Worm (Caenorhabditis elegans): ENCODE data around the gene lyst-1.
A peak's percentile ranks its signal among the peaks of the same experiment; 100 is the strongest.

Gene lyst-1

DNA sequence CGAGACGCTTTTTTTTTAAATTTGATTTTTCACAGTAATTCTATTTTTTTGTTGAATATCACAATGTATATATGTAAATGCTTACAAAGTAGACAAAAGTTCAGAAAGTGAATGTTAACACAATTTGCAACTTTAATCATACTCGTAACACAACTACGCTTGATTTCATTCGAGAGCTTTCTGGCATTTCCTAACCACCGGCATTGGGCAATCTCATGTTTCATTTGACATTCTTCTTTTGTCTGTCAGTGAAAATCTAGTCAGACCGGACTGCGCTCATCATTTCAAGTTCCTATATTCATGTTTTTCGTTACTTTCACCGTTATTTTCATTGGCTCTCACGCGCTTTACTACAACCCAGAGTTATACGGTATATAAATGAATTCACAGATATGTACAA is 29.7 kb downstream of the lyst-1 start, which contains the start of gene lgc-14:
Gene lgc-14, plus strand, starts transcription at position 301 of the 400 bp plus-strand sequence.
- TF ChIP-seq W03F9.2 (tag; optimal IDR thresholded peaks at IDR 0.05) (no peak), dao-5 (tag; optimal IDR thresholded peaks at IDR 0.05) (no peak), him-1 (tag; optimal IDR thresholded peaks at IDR 0.05) (no peak)

DNA sequence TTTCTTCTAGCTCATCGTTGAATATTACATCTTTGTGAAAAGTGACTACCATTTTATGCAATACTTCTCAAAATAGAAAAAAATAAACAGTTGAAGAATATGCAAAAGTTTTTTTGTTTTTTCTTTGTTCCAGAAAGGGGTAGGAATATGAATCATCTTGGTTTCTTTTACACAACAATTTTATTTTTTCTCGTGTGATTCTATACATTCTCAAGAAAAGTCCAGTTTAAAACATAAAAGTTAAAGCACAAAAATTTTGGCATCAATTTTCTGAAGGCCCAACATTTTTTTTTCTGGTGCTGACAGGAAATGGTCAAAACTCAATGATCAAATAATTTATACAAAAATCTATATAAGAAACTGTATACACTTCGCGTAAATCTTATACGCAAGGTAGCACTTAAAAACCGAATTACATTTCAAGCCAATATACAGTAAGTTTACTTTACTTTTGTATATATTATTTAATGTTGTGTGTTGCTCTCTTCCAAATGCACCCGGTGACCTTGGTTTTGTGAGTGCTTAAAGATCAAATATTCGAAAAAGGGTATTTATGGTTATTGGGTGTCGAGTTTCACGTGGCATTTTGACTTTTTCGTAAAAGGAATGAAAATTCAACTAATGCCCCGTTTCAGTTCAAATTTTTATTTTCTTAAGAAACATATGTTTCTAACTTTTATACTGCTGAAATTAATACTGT is 32.3 kb downstream of the lyst-1 start, which contains the start of the genes W03G11.2 and lgc-13:
Gene W03G11.2, minus strand, starts transcription at position 101 of the 700 bp plus-strand sequence.
Gene lgc-13, plus strand, starts transcription at position 650 of the 700 bp plus-strand sequence.
- TF ChIP-seq W03F9.2 (tag; optimal IDR thresholded peaks at IDR 0.05): no peak
- TF ChIP-seq him-1 (tag; optimal IDR thresholded peaks at IDR 0.05): no peak
- TF ChIP-seq dao-5 (tag; optimal IDR thresholded peaks at IDR 0.05): no peak

DNA sequence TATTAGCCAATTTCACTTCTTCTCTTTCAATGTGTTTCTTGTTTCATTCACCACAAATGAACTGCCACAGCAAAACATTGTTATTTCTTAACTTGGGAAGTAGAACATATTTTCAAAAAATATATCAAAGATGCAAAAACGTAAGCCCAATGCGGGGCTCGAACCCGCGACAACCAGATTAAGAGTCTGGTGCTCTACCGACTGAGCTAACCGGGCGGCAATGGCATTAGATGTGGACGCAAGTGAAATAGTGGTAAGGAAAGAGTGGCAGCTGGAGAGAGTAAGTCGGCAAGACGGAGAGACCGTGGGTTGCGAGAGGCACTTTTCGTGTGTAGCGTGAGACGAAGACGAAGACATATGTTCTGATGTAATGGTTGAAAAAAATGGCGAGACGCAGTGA is 34.9 kb downstream of the lyst-1 start:
- TF ChIP-seq him-1 (tag; optimal IDR thresholded peaks at IDR 0.05) (peak; percentile 89), W03F9.2 (tag; optimal IDR thresholded peaks at IDR 0.05) (peak; percentile 8), dao-5 (tag; optimal IDR thresholded peaks at IDR 0.05) (peak; percentile 56)

DNA sequence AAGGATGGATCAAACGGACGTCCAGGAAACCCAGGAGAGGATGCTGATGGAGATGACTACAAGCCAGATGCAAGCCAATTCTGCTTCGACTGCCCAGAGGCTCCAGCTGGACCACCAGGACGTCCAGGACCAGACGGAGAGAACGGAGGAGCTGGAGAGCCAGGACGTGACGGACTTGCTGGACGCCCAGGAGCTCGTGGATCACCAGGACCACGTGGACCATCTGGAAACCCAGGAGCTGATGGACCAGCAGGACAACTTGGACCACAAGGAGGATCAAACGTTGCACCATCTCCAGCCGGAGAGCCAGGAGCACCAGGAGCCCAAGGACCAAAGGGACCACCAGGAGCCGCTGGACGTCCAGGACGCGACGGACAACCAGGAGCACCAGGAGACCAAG is 35.5 kb downstream of the lyst-1 start:
- TF ChIP-seq W03F9.2 (tag; optimal IDR thresholded peaks at IDR 0.05) (no peak), dao-5 (tag; optimal IDR thresholded peaks at IDR 0.05) (no peak), him-1 (tag; optimal IDR thresholded peaks at IDR 0.05) (no peak)

DNA sequence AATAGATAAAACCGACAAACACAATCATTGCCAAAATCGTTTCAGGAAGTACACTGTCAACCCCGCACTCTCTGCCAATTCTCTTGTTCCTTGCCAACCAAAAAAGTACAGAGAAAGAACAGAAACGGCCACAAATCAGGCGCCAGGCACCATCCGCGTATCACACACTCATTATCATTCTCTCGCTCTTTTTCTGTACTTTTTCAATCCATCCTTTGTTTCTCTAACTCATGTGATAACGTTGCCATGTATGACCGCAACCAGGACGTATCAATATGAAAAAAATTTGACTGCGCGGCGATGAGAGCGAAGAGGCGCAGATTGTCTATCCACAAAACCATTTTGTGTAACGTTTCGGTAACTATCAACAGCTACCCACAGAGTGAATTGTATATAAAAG is 36.3 kb downstream of the lyst-1 start, which contains the start of gene col-181:
Gene col-181, plus strand, starts transcription at position 301 of the 400 bp plus-strand sequence.
- no peak for TF ChIP-seq dao-5 (tag; optimal IDR thresholded peaks at IDR 0.05)
- TF ChIP-seq W03F9.2 (tag; optimal IDR thresholded peaks at IDR 0.05): no peak
- TF ChIP-seq him-1 (tag; optimal IDR thresholded peaks at IDR 0.05): no peak

DNA sequence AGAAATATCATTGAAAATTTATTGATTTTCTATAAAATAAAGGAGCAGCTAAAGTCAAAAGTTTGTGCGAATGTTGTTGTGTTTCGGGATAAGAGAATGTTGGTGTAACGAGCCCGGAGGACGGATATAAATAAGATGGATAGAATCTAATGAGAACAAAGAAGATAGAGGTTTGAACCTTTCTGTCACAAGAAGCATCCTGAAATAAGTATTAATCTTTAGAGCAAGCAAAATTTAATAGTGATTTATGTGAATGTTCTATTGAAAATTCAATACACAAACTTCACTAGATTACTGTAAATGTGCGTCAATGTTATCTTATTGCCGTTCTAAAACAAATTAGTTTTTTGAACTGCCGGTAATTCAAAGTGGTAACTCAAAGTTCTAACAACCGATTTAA is 37.2 kb downstream of the lyst-1 start, which contains the start of gene W03G11.3:
Gene W03G11.3, minus strand, starts transcription at position 101 of the 400 bp plus-strand sequence.
- TF ChIP-seq W03F9.2 (tag; optimal IDR thresholded peaks at IDR 0.05): no peak
- TF ChIP-seq dao-5 (tag; optimal IDR thresholded peaks at IDR 0.05): no peak
- no peak for TF ChIP-seq him-1 (tag; optimal IDR thresholded peaks at IDR 0.05)

DNA sequence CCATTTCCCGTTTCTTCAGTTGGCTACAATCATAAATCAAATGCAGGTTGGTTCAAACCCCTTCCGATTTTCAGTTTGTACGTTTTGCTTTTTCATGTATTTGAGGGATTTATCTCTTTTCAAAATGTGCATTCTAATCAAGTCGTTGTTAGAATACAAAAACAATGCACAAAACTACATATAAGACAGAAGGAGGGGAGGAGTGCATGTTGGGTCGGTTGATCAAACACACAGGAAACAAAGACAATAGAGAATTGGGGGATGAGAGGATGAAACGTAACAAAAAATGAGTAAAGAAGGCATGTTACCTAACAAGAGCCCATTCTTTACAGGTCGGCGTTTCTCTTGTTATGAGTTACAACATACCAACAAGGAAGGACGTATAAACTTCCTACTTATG is 43.0 kb downstream of the lyst-1 start:
- TF ChIP-seq him-1 (tag; optimal IDR thresholded peaks at IDR 0.05) (no peak), W03F9.2 (tag; optimal IDR thresholded peaks at IDR 0.05) (no peak), dao-5 (tag; optimal IDR thresholded peaks at IDR 0.05) (no peak)

DNA sequence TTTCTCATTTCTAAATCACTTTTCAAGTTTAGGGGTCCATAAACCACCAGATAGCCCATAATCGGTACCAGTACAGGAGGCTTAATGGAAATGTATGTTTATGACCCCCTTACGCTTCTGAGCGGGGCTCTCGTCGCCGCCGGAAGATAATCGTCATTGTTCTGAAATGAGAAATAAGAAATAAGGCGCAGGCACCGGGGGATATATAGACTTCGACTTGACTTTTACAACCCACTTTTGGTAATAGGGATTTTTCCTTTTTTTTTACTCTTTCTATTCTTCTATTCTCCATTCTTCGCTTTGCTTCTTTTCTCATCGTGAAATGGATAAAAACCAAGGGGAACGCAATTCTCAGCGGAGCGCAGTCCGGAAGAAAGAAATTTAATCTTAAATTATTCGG is 45.8 kb downstream of the lyst-1 start:
- TF ChIP-seq him-1 (tag; optimal IDR thresholded peaks at IDR 0.05) (no peak), dao-5 (tag; optimal IDR thresholded peaks at IDR 0.05) (no peak), W03F9.2 (tag; optimal IDR thresholded peaks at IDR 0.05) (no peak)

DNA sequence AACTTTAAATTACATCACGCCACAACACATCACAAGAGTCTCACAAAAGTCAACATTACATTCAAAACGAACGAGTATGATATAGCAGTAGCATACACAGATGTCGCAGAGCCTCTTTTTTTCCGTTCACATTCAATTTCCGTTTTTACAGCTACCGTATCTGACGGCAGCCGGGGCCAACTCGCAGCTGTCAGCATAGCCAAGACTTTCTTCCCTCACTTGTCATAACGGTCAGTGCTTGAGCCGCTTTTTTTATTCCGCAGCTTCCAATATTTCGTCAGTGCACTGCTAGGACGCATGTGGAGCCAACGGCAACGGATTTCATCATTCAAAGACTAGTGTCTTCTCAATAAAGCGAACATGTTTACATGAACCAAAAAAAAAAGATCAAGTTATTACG is 47.0 kb downstream of the lyst-1 start:
- no peak for TF ChIP-seq dao-5 (tag; optimal IDR thresholded peaks at IDR 0.05)
- no peak for TF ChIP-seq him-1 (tag; optimal IDR thresholded peaks at IDR 0.05)

DNA sequence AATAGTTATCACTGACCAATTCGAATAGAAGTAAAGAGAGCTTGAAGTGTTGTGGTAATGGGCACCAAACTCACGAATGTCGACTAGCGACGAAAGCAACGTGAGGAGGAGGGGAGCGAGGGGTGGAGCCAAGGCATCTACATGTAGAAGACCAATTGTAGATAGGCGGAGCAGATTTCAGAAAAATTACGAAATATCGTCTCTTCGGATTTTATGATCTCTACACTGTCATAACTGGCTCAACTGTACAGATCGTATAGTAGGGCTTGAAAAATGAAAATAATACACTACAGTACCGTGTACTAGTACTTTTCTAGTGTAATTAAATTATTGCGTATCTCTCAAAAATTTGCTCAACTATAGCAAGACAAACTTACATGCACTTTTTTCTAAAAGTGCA is 47.9 kb downstream of the lyst-1 start, which contains the start of gene W03G11.4:
Gene W03G11.4, minus strand, starts transcription at position 101 of the 400 bp plus-strand sequence.
- TF ChIP-seq dao-5 (tag; optimal IDR thresholded peaks at IDR 0.05): no peak
- no peak for TF ChIP-seq W03F9.2 (tag; optimal IDR thresholded peaks at IDR 0.05)
- TF ChIP-seq him-1 (tag; optimal IDR thresholded peaks at IDR 0.05): no peak

DNA sequence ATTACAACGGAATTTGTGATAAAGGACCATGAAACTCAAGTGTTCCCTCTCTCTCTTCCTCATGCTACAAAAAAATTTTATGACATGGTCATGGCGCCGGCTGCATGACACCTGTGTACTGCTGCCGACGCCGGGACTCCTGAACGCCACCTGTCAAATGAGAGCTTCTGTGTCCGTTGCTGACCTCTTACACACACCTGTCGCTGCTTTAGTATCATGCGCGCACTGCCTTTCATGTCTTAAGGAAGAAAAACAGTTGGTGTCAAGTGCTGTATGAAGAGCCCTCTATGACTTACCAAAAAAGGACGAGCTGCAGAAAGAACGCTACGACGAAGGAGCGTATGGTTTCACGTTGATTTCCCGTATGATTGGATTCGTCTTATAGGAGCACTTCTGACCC is 48.3 kb downstream of the lyst-1 start:
- no peak for TF ChIP-seq him-1 (tag; optimal IDR thresholded peaks at IDR 0.05)
- TF ChIP-seq W03F9.2 (tag; optimal IDR thresholded peaks at IDR 0.05): no peak
- TF ChIP-seq dao-5 (tag; optimal IDR thresholded peaks at IDR 0.05): no peak

DNA sequence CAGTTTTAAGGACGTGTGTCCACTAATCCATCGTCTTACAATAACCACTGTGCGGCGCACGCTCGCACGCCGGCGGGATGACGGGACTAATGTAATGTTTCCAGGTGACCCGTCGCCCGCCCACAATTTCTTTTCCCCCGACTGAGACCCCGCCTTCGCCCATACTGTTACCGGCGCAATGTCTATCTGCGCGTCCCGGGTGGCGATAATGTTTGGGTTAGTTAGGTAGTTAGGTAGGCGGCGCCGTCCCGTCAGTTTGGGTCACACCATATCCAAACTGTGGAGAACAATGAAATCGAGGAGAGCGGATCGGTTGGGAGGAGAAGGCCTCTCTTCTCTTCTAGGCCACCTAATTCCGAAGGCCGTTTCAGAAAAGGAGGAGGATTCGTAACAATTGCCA is 54.7 kb downstream of the lyst-1 start:
- TF ChIP-seq W03F9.2 (tag; optimal IDR thresholded peaks at IDR 0.05): no peak
- no peak for TF ChIP-seq dao-5 (tag; optimal IDR thresholded peaks at IDR 0.05)
- TF ChIP-seq him-1 (tag; optimal IDR thresholded peaks at IDR 0.05): no peak

DNA sequence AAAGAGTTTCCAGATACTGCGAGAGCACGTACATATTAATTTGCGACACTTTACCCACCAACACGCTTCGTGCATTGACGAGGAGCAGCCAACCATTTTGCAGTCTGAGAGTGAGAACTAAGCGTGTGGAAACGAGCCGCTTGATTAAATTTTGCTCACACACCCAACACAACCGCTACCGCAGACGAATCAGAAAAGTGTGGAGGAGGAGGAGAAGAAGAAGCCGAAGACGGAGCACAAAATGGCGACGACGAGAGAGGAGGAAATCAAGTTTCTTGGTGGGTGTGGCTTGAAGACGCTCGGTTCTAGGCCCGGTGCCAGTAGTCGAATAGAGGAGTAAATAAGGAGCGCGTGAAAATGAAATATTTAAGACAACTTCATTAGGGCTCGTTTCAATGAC is 58.1 kb downstream of the lyst-1 start:
- TF ChIP-seq dao-5 (tag; optimal IDR thresholded peaks at IDR 0.05) (no peak), W03F9.2 (tag; optimal IDR thresholded peaks at IDR 0.05) (no peak), him-1 (tag; optimal IDR thresholded peaks at IDR 0.05) (no peak)

DNA sequence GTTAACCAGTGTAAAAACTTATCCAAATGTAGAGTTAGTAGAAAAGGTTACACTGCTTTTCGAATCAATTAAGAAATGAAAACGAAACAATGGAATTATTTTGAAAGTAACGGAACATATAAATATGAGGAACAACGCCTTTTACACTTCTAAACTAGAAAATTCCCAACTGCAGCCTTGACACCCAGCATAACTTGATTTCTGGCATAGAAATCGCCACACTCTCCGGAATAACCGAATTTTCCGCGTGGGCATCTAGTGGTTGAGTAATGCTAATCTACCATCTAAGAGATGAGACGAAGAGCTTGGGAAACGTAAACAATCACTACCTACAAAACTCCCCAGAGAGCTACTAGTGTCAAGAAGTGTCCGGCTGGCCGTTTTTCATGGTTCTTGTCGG is 59.7 kb downstream of the lyst-1 start:
- TF ChIP-seq dao-5 (tag; optimal IDR thresholded peaks at IDR 0.05) (no peak), him-1 (tag; optimal IDR thresholded peaks at IDR 0.05) (no peak), W03F9.2 (tag; optimal IDR thresholded peaks at IDR 0.05) (no peak)
